Fruit fly (Drosophila melanogaster): Measurements from ENCODE around the gene Nha1.

Gene Nha1

dm6 chr2L:6818357-6818756, 51.8 kb downstream of the Nha1 start (continued):
- TF ChIP-seq nom (GFP tag; optimal IDR thresholded peaks at IDR 0.05) (no peak), B-H1 (GFP tag; IDR thresholded peaks at IDR 0.05) (no peak), h (optimal IDR thresholded peaks at IDR 0.05) (no peak), Fer1 (GFP tag; optimal IDR thresholded peaks at IDR 0.05) (no peak), Atf3 (GFP tag; optimal IDR thresholded peaks at IDR 0.05) (no peak), Fer2 (tag; optimal IDR thresholded peaks at IDR 0.05) (no peak), chif (GFP tag; optimal IDR thresholded peaks at IDR 0.05) (peak in 1 of 2 experiments; percentile 5), CG11398 (GFP tag; optimal IDR thresholded peaks at IDR 0.05) (no peak), CG12236 (GFP tag; optimal IDR thresholded peaks at IDR 0.05) (no peak), Pdp1 (GFP tag; optimal IDR thresholded peaks at IDR 0.05) (no peak), CG10366 (GFP tag; IDR thresholded peaks at IDR 0.05) (no peak), CG1832 (GFP tag; optimal IDR thresholded peaks at IDR 0.05) (no peak), pum (GFP tag; optimal IDR thresholded peaks at IDR 0.05) (no peak), dm (GFP tag; optimal IDR thresholded peaks at IDR 0.05) (no peak), MESR4 (GFP tag; optimal IDR thresholded peaks at IDR 0.05) (no peak), CG17568 (GFP tag; optimal IDR thresholded peaks at IDR 0.05) (peak; percentile 15), gce (GFP tag; IDR thresholded peaks at IDR 0.05) (no peak), nerfin-2 (GFP tag; IDR thresholded peaks at IDR 0.05; ENCODE audit: partially characterized antibody) (no peak), ara (GFP tag; IDR thresholded peaks at IDR 0.05) (no peak), prd (optimal IDR thresholded peaks at IDR 0.05) (no peak), prd (GFP tag; IDR thresholded peaks at IDR 0.05) (no peak), pzg (GFP tag; optimal IDR thresholded peaks at IDR 0.05) (no peak), CG10979 (tag; optimal IDR thresholded peaks at IDR 0.05) (peak; percentile 22), sc (optimal IDR thresholded peaks at IDR 0.05) (no peak), sc (GFP tag; optimal IDR thresholded peaks at IDR 0.05) (peak; percentile 42), CG17802 (tag; optimal IDR thresholded peaks at IDR 0.05) (no peak), tll (GFP tag; optimal IDR thresholded peaks at IDR 0.05) (peak in 1 of 2 experiments; percentile 46), CG4282 (GFP tag; optimal IDR thresholded peaks at IDR 0.05) (no peak), CG18476 (GFP tag; optimal IDR thresholded peaks at IDR 0.05) (no peak), hth (optimal IDR thresholded peaks at IDR 0.05) (no peak), lilli (GFP tag; optimal IDR thresholded peaks at IDR 0.05) (no peak), CTCF (GFP tag; optimal IDR thresholded peaks at IDR 0.05) (no peak), vfl (GFP tag; optimal IDR thresholded peaks at IDR 0.05) (no peak), CG2875 (GFP tag; optimal IDR thresholded peaks at IDR 0.05) (no peak), HHEX (GFP tag; optimal IDR thresholded peaks at IDR 0.05) (no peak), wek (GFP tag; optimal IDR thresholded peaks at IDR 0.05) (peak; percentile 12), Xrp1 (GFP tag; IDR thresholded peaks at IDR 0.05) (peak; percentile 46), Fer3 (tag; optimal IDR thresholded peaks at IDR 0.05) (no peak), Med (GFP tag) (peak; percentile 66), CG4707 (GFP tag; optimal IDR thresholded peaks at IDR 0.05) (peak; percentile 44), vvl (GFP tag; IDR thresholded peaks at IDR 0.05) (no peak), CG9727 (GFP tag; optimal IDR thresholded peaks at IDR 0.05) (peak; percentile 35), CG1602 (GFP tag; optimal IDR thresholded peaks at IDR 0.05) (no peak), Stat92E (GFP tag; optimal IDR thresholded peaks at IDR 0.05) (no peak), CG9876 (GFP tag; optimal IDR thresholded peaks at IDR 0.05) (no peak), hbn (GFP tag; IDR thresholded peaks at IDR 0.05; ENCODE audit: partially characterized antibody) (no peak), Side (GFP tag; optimal IDR thresholded peaks at IDR 0.05) (peak; percentile 8), gem (tag; optimal IDR thresholded peaks at IDR 0.05) (peak; percentile 32), CG16815 (GFP tag; optimal IDR thresholded peaks at IDR 0.05) (no peak), Dip3 (GFP tag; optimal IDR thresholded peaks at IDR 0.05) (no peak), Mad (GFP tag; optimal IDR thresholded peaks at IDR 0.05) (no peak), CG7745 (tag; optimal IDR thresholded peaks at IDR 0.05) (peak; percentile 20), ham (GFP tag; IDR thresholded peaks at IDR 0.05) (no peak)
